Fruit fly (Drosophila melanogaster): Measurements from ENCODE around the gene CG14301.

Gene CG14301

DNA sequence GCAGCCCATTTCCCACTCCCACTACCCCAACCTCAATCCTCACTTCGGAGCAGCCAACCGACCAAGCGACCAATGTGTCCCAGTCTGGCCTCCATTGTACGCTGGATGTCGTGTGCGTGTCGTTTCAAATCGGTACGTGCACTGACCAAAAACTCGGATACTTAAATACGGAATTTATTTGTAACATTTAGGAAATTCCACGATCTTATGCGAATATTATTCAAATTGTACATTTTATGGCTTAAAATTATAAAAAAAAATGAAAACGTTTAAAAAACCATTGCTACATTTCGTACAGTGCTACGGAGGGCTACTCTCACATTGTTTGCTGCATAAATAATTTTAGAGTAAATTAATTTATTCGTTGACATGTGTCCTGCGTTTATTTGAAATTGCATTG, 16.7 kb downstream of the CG14301 start:
- TF ChIP-seq dl (GFP tag; optimal IDR thresholded peaks at IDR 0.05; ENCODE audit: insufficient read depth in 1 of 2, partially characterized antibody in 2 of 2) = no peak
- no peak for TF ChIP-seq CG9705 (GFP tag; optimal IDR thresholded peaks at IDR 0.05)
- TF ChIP-seq h (GFP tag; optimal IDR thresholded peaks at IDR 0.05) = peak; percentile 17
- TF ChIP-seq Hr83 (GFP tag; optimal IDR thresholded peaks at IDR 0.05; ENCODE audit: poor library complexity, severe bottlenecking) = no peak

DNA sequence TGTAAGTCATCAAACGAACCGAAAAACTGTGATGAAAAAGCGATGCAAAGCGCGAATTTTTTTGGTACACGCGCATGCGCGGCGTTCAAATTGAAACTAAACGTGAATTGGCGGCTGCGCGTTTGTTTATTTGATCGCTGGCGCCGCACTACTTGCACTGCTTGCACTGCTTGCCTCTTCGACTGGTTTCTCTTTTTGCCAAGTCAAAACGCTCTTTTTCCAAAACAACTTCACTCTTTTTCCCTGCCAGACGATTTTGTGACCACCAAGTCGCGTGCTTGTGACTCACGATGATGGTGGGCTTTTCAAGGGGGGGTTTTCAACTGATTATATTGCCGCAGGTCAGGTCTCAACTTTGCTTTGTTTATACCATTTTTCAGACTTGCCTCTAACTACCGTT, 20.0 kb downstream of the CG14301 start, which contains the start of gene CG14304:
Gene CG14304, minus strand, starts transcription at position 98 of the 400 bp plus-strand sequence.
- TF ChIP-seq dsf (GFP tag; optimal IDR thresholded peaks at IDR 0.05; ENCODE audit: borderline replicate concordance) = no peak
- no peak for TF ChIP-seq Jra (GFP tag; optimal IDR thresholded peaks at IDR 0.05)
- TF ChIP-seq brk (GFP tag; optimal IDR thresholded peaks at IDR 0.05) = no peak
- TF ChIP-seq Hr83 (GFP tag; optimal IDR thresholded peaks at IDR 0.05; ENCODE audit: poor library complexity, severe bottlenecking) = no peak
- no peak for TF ChIP-seq Dfd (GFP tag; optimal IDR thresholded peaks at IDR 0.05)
- TF ChIP-seq CrebA (GFP tag; optimal IDR thresholded peaks at IDR 0.05; ENCODE audit: borderline replicate concordance) = no peak
- TF ChIP-seq pan (optimal IDR thresholded peaks at IDR 0.05) = no peak
- TF ChIP-seq Dif (GFP tag; optimal IDR thresholded peaks at IDR 0.05; ENCODE audit: partially characterized antibody) = no peak
- TF ChIP-seq sv (GFP tag; optimal IDR thresholded peaks at IDR 0.05) = no peak
- no peak for TF ChIP-seq Myc (optimal IDR thresholded peaks at IDR 0.05)
- no peak for TF ChIP-seq GATAd (GFP tag; optimal IDR thresholded peaks at IDR 0.05)
- no peak for TF ChIP-seq jim (GFP tag; optimal IDR thresholded peaks at IDR 0.05)
- TF ChIP-seq foxo (GFP tag; optimal IDR thresholded peaks at IDR 0.05) = no peak
- no peak for TF ChIP-seq ey (GFP tag; optimal IDR thresholded peaks at IDR 0.05)
- no peak for TF ChIP-seq N (GFP tag; optimal IDR thresholded peaks at IDR 0.05)
- no peak for TF ChIP-seq Vsx2 (GFP tag; optimal IDR thresholded peaks at IDR 0.05; ENCODE audit: partially characterized antibody)
- no peak for TF ChIP-seq fru (GFP tag; optimal IDR thresholded peaks at IDR 0.05)
- TF ChIP-seq HLH106 (tag; optimal IDR thresholded peaks at IDR 0.05) = no peak

DNA sequence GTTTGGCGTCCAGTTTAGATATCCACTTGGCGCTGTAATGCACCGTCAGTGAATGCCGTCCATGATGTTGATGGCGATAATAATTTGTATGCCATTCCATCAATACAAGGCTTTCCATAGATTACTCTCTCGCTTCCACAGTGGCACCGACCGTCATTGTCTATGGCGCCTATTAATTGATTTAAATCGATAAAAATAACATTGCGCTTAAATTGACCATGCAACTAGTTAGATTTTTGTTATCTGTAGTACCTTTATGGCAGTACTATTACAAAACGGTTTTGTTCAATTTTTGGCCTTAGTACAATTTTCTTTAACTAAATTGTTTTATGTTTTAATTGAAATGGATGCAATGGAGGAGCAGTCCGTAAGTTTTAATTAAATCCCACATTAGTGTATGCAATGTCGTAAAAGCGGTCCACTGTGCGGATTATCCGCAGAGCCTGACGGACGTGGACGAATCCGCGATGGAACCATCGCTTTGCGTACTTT, 21.8 kb downstream of the CG14301 start:
- TF ChIP-seq psq (GFP tag; optimal IDR thresholded peaks at IDR 0.05) = no peak

DNA sequence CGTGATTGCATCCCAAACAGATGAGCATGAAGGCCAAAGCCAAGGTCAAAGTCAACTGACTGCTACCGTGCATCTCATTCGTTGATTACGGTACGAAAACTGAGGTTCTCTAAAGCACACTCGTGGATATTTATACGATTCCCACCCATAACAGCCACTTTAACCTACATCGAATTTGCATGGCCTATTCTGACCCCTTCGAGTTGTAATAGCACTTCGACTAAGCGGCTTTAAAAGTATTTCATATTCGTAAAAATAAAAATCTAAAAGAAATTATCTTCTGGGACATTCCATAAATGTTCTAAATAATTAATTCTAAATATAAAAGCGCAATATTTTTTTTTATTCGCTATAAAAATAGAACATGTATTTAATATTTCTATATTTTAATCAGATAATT, 23.8 kb downstream of the CG14301 start, which contains the start of gene CG7695:
Gene CG7695, minus strand, starts transcription at position 101 of the 400 bp plus-strand sequence.
- TF ChIP-seq CrebA (GFP tag; optimal IDR thresholded peaks at IDR 0.05; ENCODE audit: borderline replicate concordance) (no peak), dmrt93B (GFP tag; optimal IDR thresholded peaks at IDR 0.05) (no peak), sage (GFP tag; optimal IDR thresholded peaks at IDR 0.05) (no peak), tai (GFP tag; optimal IDR thresholded peaks at IDR 0.05) (no peak), Jra (GFP tag; optimal IDR thresholded peaks at IDR 0.05) (no peak)

DNA sequence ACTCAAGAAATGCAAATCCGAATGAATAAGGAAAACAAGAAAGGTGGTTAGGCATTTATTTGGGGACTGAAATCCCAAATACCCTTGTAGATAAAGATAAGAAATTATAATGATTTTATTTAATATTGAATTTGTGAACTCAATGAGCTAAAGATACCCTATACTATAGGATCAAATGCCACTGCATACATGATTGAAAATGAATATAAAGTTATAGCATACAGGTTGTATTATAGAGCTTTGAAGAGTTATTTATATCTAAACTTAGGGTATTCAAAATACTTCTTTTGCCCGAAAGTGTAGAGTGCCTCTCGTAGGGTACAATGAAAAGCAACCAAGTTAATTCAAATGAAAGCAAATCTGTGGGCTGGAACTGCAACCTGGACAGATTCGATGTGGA, 25.2 kb downstream of the CG14301 start:
- TF ChIP-seq CG9705 (GFP tag; optimal IDR thresholded peaks at IDR 0.05) (no peak), CG32264 (GFP tag; optimal IDR thresholded peaks at IDR 0.05) (no peak), OdsH (GFP tag; optimal IDR thresholded peaks at IDR 0.05) (no peak), Sp1 (GFP tag; optimal IDR thresholded peaks at IDR 0.05) (no peak)

DNA sequence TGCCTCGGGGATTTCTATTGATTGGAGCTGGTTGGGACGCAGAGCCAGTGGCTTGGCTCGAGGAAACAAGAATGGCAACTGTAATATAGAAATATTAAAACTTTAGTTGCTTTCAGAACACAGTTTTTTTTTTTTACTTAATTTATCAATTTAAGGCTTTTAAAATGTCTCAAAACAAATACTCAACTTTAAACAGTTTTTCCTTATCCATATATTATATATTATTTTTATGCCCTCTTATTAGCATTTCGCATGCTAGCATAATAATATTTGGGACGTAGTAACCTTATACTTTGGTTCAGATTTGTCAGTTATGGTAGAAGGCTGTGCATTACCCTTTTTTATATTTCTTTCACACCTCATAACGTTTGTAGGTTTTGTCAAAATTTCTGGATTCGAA, 42.9 kb downstream of the CG14301 start, which contains the start of gene Tssk:
Gene Tssk, plus strand, starts transcription at position 301 of the 400 bp plus-strand sequence.
- TF ChIP-seq psq (GFP tag; optimal IDR thresholded peaks at IDR 0.05) = no peak
- no peak for TF ChIP-seq lola (GFP tag; optimal IDR thresholded peaks at IDR 0.05)
- TF ChIP-seq Mio (GFP tag; optimal IDR thresholded peaks at IDR 0.05) = no peak
- TF ChIP-seq Abd-B (GFP tag; optimal IDR thresholded peaks at IDR 0.05) = no peak
- TF ChIP-seq foxo (GFP tag; optimal IDR thresholded peaks at IDR 0.05) = no peak
- no peak for TF ChIP-seq Dif (GFP tag; optimal IDR thresholded peaks at IDR 0.05; ENCODE audit: partially characterized antibody)
- TF ChIP-seq usp (GFP tag; optimal IDR thresholded peaks at IDR 0.05) = no peak
- no peak for TF ChIP-seq dl (GFP tag; optimal IDR thresholded peaks at IDR 0.05; ENCODE audit: insufficient read depth in 1 of 2, partially characterized antibody in 2 of 2)
- TF ChIP-seq woc (GFP tag; optimal IDR thresholded peaks at IDR 0.05) = no peak
- TF ChIP-seq CG9705 (GFP tag; optimal IDR thresholded peaks at IDR 0.05) = no peak
- TF ChIP-seq CG32264 (GFP tag; optimal IDR thresholded peaks at IDR 0.05) = no peak

All from whole organism, wandering third instar larva.